Worm (Caenorhabditis elegans) whole organism, midembryonic: ENCODE data around the gene T07H8.11.

ENCODE experiments used
- T22C8.4 ChIP-seq: fragments of 200-800 bp; sonication (Bioruptor generic); IDR thresholded peaks from 2 replicates; pipeline ENCODE4 v1.3.6; 2022; ENCODE audit warnings: missing genetic modification characterization, missing compliant biosample characterization
- cog-1 ChIP-seq: sonication (generic microtip); optimal IDR thresholded peaks from 2 replicates; lab custom pipeline; 2016; ENCODE audit warnings: missing genetic modification characterization, missing compliant biosample characterization
- flt-1 ChIP-seq: fragments of 200-800 bp; sonication (Bioruptor generic); IDR thresholded peaks from 2 replicates; pipeline ENCODE4 v1.3.6; 2022; ENCODE audit warnings: missing genetic modification characterization, missing compliant biosample characterization
- klf-2 ChIP-seq: fragments of 200-800 bp; sonication (Bioruptor generic); conservative IDR thresholded peaks from 2 replicates; pipeline ENCODE4 v1.3.6; 2022; ENCODE audit warnings: missing genetic modification reagents, missing genetic modification characterization, missing compliant biosample characterization
- med-1 ChIP-seq: sonication (generic microtip); optimal IDR thresholded peaks from 2 replicates; lab custom pipeline; 2017; ENCODE audit warnings: missing genetic modification characterization, mild to moderate bottlenecking, missing compliant biosample characterization, antibody characterized with exemption, missing genetic modification reagents; ENCODE audit not compliant: insufficient read depth
- ref-1 ChIP-seq: fragments of 200-800 bp; sonication (Bioruptor generic); conservative IDR thresholded peaks from 2 replicates; pipeline ENCODE4 v1.3.6; 2022; ENCODE audit warnings: missing genetic modification reagents, missing genetic modification characterization, missing compliant biosample characterization
- tab-1 ChIP-seq: fragments of 200-800 bp; sonication (Bioruptor generic); IDR thresholded peaks from 2 replicates; pipeline ENCODE4 v1.3.6; 2022; ENCODE audit warnings: missing genetic modification characterization, missing compliant biosample characterization
- ztf-23 ChIP-seq: fragments of 200-800 bp; sonication (Bioruptor generic); IDR thresholded peaks from 2 replicates; pipeline ENCODE4 v1.3.6; 2022; ENCODE audit warnings: missing genetic modification reagents, missing genetic modification characterization, missing compliant biosample characterization
- ztf-29 ChIP-seq: fragments of 200-800 bp; sonication (Bioruptor generic); IDR thresholded peaks from 2 replicates; pipeline ENCODE4 v1.3.6; 2022; ENCODE audit warnings: missing genetic modification reagents, missing genetic modification characterization, missing compliant biosample characterization

T07H8.11 gene

ce11 chrV:6935878-6936277 is 15.3 kb downstream of the T07H8.11 start, which contains the start of gene Y57E12B.10:
TSS of gene Y57E12B.10 (minus strand) at chrV:6935978.
- TF ChIP-seq cog-1 (tag; lab: Kevin White, UChicago) (no peak), klf-2 (no peak), flt-1 (GFP tag; lab: Robert Waterston, UW) (no peak), ztf-29 (GFP tag; lab: Robert Waterston, UW) (no peak), tab-1 (no peak), ztf-23 (GFP tag; lab: Robert Waterston, UW) (no peak), T22C8.4 (no peak), med-1 (GFP tag; lab: Kevin White, UChicago) (no peak), ref-1 (GFP tag; lab: Robert Waterston, UW) (no peak)

ce11 chrV:6934212-6934611 is 17.0 kb downstream of the T07H8.11 start, which contains the start of gene lipl-6:
TSS of gene lipl-6 (minus strand) at chrV:6934312.
- TF ChIP-seq ztf-23 (GFP tag; lab: Robert Waterston, UW) (no peak), ztf-29 (GFP tag; lab: Robert Waterston, UW) (no peak), tab-1 (no peak), T22C8.4 (no peak), ref-1 (GFP tag; lab: Robert Waterston, UW) (no peak), cog-1 (tag; lab: Kevin White, UChicago) (no peak), flt-1 (GFP tag; lab: Robert Waterston, UW) (no peak)

- TF ChIP-seq ztf-29 (GFP tag; lab: Robert Waterston, UW) (no peak), tab-1 (no peak), cog-1 (tag; lab: Kevin White, UChicago) (no peak), flt-1 (GFP tag; lab: Robert Waterston, UW) (no peak), ref-1 (GFP tag; lab: Robert Waterston, UW) (no peak), ztf-23 (GFP tag; lab: Robert Waterston, UW) (no peak), klf-2 (no peak), T22C8.4 (no peak), med-1 (GFP tag; lab: Kevin White, UChicago) (no peak)
Observed at ce11 chrV:6930284-6930683, 20.9 kb downstream of the T07H8.11 start.

- TF ChIP-seq klf-2 (no peak), T22C8.4 (no peak), ztf-29 (GFP tag; lab: Robert Waterston, UW) (no peak), flt-1 (GFP tag; lab: Robert Waterston, UW) (no peak), ztf-23 (GFP tag; lab: Robert Waterston, UW) (no peak)
Observed at ce11 chrV:6928938-6929337, 22.3 kb downstream of the T07H8.11 start, which contains the start of gene unc-68. TSS of gene unc-68 (minus strand) at chrV:6929038.

- TF ChIP-seq ztf-29 (GFP tag; lab: Robert Waterston, UW) (no peak), flt-1 (GFP tag; lab: Robert Waterston, UW) (no peak), ztf-23 (GFP tag; lab: Robert Waterston, UW) (no peak), klf-2 (no peak), med-1 (GFP tag; lab: Kevin White, UChicago) (no peak), T22C8.4 (no peak), cog-1 (tag; lab: Kevin White, UChicago) (no peak), ref-1 (GFP tag; lab: Robert Waterston, UW) (no peak), tab-1 (no peak)
Observed at ce11 chrV:6926633-6927032, 24.6 kb downstream of the T07H8.11 start.

- TF ChIP-seq klf-2 (no peak), tab-1 (no peak), ztf-23 (GFP tag; lab: Robert Waterston, UW) (no peak), cog-1 (tag; lab: Kevin White, UChicago) (no peak), flt-1 (GFP tag; lab: Robert Waterston, UW) (no peak), T22C8.4 (no peak), ref-1 (GFP tag; lab: Robert Waterston, UW) (no peak), med-1 (GFP tag; lab: Kevin White, UChicago) (no peak), ztf-29 (GFP tag; lab: Robert Waterston, UW) (no peak)
Observed at ce11 chrV:6919251-6919650, 32.0 kb downstream of the T07H8.11 start.

- TF ChIP-seq ztf-23 (GFP tag; lab: Robert Waterston, UW) (no peak), ref-1 (GFP tag; lab: Robert Waterston, UW) (no peak), ztf-29 (GFP tag; lab: Robert Waterston, UW) (no peak), T22C8.4 (no peak), med-1 (GFP tag; lab: Kevin White, UChicago) (no peak)
Observed at ce11 chrV:6917280-6917679, 33.9 kb downstream of the T07H8.11 start.

ce11 chrV:6906435-6906834 is 44.8 kb downstream of the T07H8.11 start:
- TF ChIP-seq flt-1 (GFP tag; lab: Robert Waterston, UW) = no peak
- no peak for TF ChIP-seq ztf-29 (GFP tag; lab: Robert Waterston, UW)
- no peak for TF ChIP-seq ref-1 (GFP tag; lab: Robert Waterston, UW)
- no peak for TF ChIP-seq ztf-23 (GFP tag; lab: Robert Waterston, UW)
- no peak for TF ChIP-seq med-1 (GFP tag; lab: Kevin White, UChicago)
- TF ChIP-seq klf-2 = no peak
- no peak for TF ChIP-seq T22C8.4
- TF ChIP-seq cog-1 (tag; lab: Kevin White, UChicago) = no peak
- no peak for TF ChIP-seq tab-1

- TF ChIP-seq tab-1 (no peak), klf-2 (no peak), med-1 (GFP tag; lab: Kevin White, UChicago) (no peak), ref-1 (GFP tag; lab: Robert Waterston, UW) (no peak), ztf-23 (GFP tag; lab: Robert Waterston, UW) (no peak), flt-1 (GFP tag; lab: Robert Waterston, UW) (no peak)
Observed at ce11 chrV:6901943-6902549, 49.2 kb downstream of the T07H8.11 start.
